Worm (Caenorhabditis elegans) whole organism, L2 larva: ENCODE results near the gene T12B5.15.
A peak's percentile ranks its signal among the peaks of the same experiment; 100 is the strongest.

Experiments used
- C34F6.9 ChIP-seq: fragments of 150-350 bp; optimal IDR thresholded peaks from 2 replicates; lab custom pipeline; 2014; ENCODE audit warnings: missing biosample characterization, missing genetic modification characterization
- F13H6.1 ChIP-seq: sonication (generic microtip); optimal IDR thresholded peaks from 2 replicates; lab custom pipeline; 2016; ENCODE audit warnings: missing genetic modification characterization, missing compliant biosample characterization
- ZK546.5 ChIP-seq: sonication (generic microtip); optimal IDR thresholded peaks from 2 replicates; lab custom pipeline; 2017; ENCODE audit warnings: missing biosample characterization, missing genetic modification characterization
- alr-1 ChIP-seq: fragments of 150-350 bp; optimal IDR thresholded peaks from 2 replicates; lab custom pipeline; 2014; ENCODE audit warnings: missing biosample characterization, missing genetic modification characterization
- aly-2 ChIP-seq: fragments of 150-350 bp; optimal IDR thresholded peaks from 2 replicates; lab custom pipeline; 2014; ENCODE audit warnings: missing biosample characterization, missing genetic modification characterization
- ama-1 ChIP-seq: fragments of 150-350 bp; optimal IDR thresholded peaks from 2 replicates; lab custom pipeline; 2018; ENCODE audit warnings: inconsistent platforms
- blmp-1 ChIP-seq: sonication (generic microtip); optimal IDR thresholded peaks from 2 replicates; lab custom pipeline; 2017; ENCODE audit warnings: missing genetic modification characterization, mild to moderate bottlenecking, missing compliant biosample characterization, antibody characterized with exemption, moderate library complexity; ENCODE audit not compliant: insufficient read depth
- ceh-82 ChIP-seq: fragments of 150-350 bp; optimal IDR thresholded peaks from 2 replicates; lab custom pipeline; 2014; ENCODE audit warnings: missing biosample characterization, missing genetic modification characterization
- egl-27 ChIP-seq: sonication (generic microtip); optimal IDR thresholded peaks from 3 replicates; lab custom pipeline; 2017; ENCODE audit warnings: missing biosample characterization, missing genetic modification reagents, missing genetic modification characterization
- elt-1 ChIP-seq: fragments of 150-350 bp; optimal IDR thresholded peaks from 2 replicates; lab custom pipeline; 2014; ENCODE audit warnings: missing biosample characterization, missing genetic modification characterization
- fos-1 ChIP-seq: fragments of 150-350 bp; optimal IDR thresholded peaks from 2 replicates; lab custom pipeline; 2014; ENCODE audit warnings: missing biosample characterization, missing genetic modification characterization
- lin-11 ChIP-seq: fragments of 150-350 bp; sonication (generic microtip); optimal IDR thresholded peaks from 2 replicates; lab custom pipeline; 2014; ENCODE audit warnings: missing biosample characterization, missing genetic modification characterization, inconsistent platforms, mixed read lengths
- lin-13 ChIP-seq: fragments of 150-350 bp; optimal IDR thresholded peaks from 2 replicates; lab custom pipeline; 2014; ENCODE audit warnings: missing biosample characterization, missing genetic modification reagents, missing genetic modification characterization
- lsy-2 ChIP-seq, 2 experiments: fragments of 150-350 bp in 1 of 2; sonication (generic microtip) in 1 of 2; optimal IDR thresholded peaks; 2 replicates each; lab custom pipeline; 2014 to 2017; ENCODE audit warnings: missing biosample characterization in 2 of 2, missing genetic modification characterization in 2 of 2
- mab-5 ChIP-seq: fragments of 150-350 bp; optimal IDR thresholded peaks from 2 replicates; lab custom pipeline; 2014; ENCODE audit warnings: missing biosample characterization, missing genetic modification characterization
- mbf-1 ChIP-seq: sonication (generic microtip); optimal IDR thresholded peaks from 2 replicates; lab custom pipeline; 2017; ENCODE audit warnings: missing biosample characterization, missing genetic modification characterization
- mdl-1 ChIP-seq, 2 experiments: fragments of 150-350 bp in 1 of 2; sonication (generic microtip) in 1 of 2; optimal IDR thresholded peaks; 2 replicates each; lab custom pipeline; 2017; ENCODE audit warnings: missing biosample characterization in 2 of 2, missing genetic modification characterization in 2 of 2
- nhr-12 ChIP-seq: fragments of 150-350 bp; optimal IDR thresholded peaks from 2 replicates; lab custom pipeline; 2014; ENCODE audit warnings: missing biosample characterization, missing genetic modification characterization
- nhr-129 ChIP-seq: fragments of 150-350 bp; optimal IDR thresholded peaks from 2 replicates; lab custom pipeline; 2014; ENCODE audit warnings: missing biosample characterization, missing genetic modification characterization
- nhr-237 ChIP-seq: fragments of 150-350 bp; optimal IDR thresholded peaks from 2 replicates; lab custom pipeline; 2014; ENCODE audit warnings: missing biosample characterization, missing genetic modification characterization
- nhr-25 ChIP-seq: fragments of 150-350 bp; sonication (generic microtip); optimal IDR thresholded peaks from 3 replicates; lab custom pipeline; 2014; ENCODE audit warnings: missing biosample characterization, missing genetic modification characterization
- nhr-6 ChIP-seq: fragments of 150-350 bp; optimal IDR thresholded peaks from 2 replicates; lab custom pipeline; 2014; ENCODE audit warnings: missing biosample characterization, missing genetic modification characterization
- peb-1 ChIP-seq: fragments of 150-350 bp; optimal IDR thresholded peaks from 2 replicates; lab custom pipeline; 2014; ENCODE audit warnings: missing biosample characterization, missing genetic modification characterization
- skn-1 ChIP-seq: sonication (generic microtip); optimal IDR thresholded peaks from 2 replicates; lab custom pipeline; 2017; ENCODE audit warnings: missing biosample characterization, missing genetic modification characterization
- sma-9 ChIP-seq, 2 experiments: fragments of 150-350 bp in 1 of 2; sonication (generic microtip) in 1 of 2; optimal IDR thresholded peaks; 2 replicates each; lab custom pipeline; 2014 to 2016; ENCODE audit warnings: missing genetic modification characterization in 2 of 2, mild to moderate bottlenecking in 1 of 2, missing biosample characterization in 1 of 2, missing compliant biosample characterization in 1 of 2, missing genetic modification reagents in 1 of 2, moderate library complexity in 1 of 2
- ztf-1 ChIP-seq: fragments of 200-800 bp; sonication (Bioruptor generic); conservative IDR thresholded peaks from 2 replicates; pipeline ENCODE4 v1.3.6; 2022; ENCODE audit warnings: missing genetic modification characterization, missing compliant biosample characterization

Gene T12B5.15

ce11 chrIII:909540-909939, 44.9 kb downstream of the T12B5.15 start, which contains the start of gene crls-1:
Gene crls-1 (minus strand): TSS chrIII:909902.
- TF ChIP-seq F13H6.1 (tag; lab: Kevin White, UChicago) (no peak), lsy-2 (tag; optimal IDR thresholded peaks at IDR 0.05; lab: Kevin White, UChicago) (peak in 1 of 2 experiments; percentile 14)

ce11 chrIII:907990-908389, 46.5 kb downstream of the T12B5.15 start:
- TF ChIP-seq nhr-12 (no peak), lsy-2 (tag; optimal IDR thresholded peaks at IDR 0.05; lab: Kevin White, UChicago) (peak in 1 of 2 experiments; percentile 31), nhr-129 (tag; lab: Kevin White, UChicago) (peak; percentile 59), C34F6.9 (peak; percentile 41), nhr-25 (peak; percentile 22), elt-1 (no peak), fos-1 (tag; lab: Kevin White, UChicago) (peak; percentile 93)
- TF ChIP-seq, all 48 proteins: peak for 5

- TF ChIP-seq nhr-6 (no peak), C34F6.9 (no peak), peb-1 (tag; lab: Kevin White, UChicago) (no peak), ZK546.5 (tag; lab: Kevin White, UChicago) (no peak), alr-1 (tag; lab: Kevin White, UChicago) (no peak), ztf-1 (GFP tag; lab: Robert Waterston, UW) (no peak), lin-11 (tag; lab: Kevin White, UChicago) (no peak), mdl-1 (tag; optimal IDR thresholded peaks at IDR 0.05; lab: Kevin White, UChicago) (no peak), lin-13 (GFP tag; lab: Kevin White, UChicago) (no peak), sma-9 (GFP tag; optimal IDR thresholded peaks at IDR 0.05; lab: Kevin White, UChicago) (no peak), sma-9 (tag; optimal IDR thresholded peaks at IDR 0.05; lab: Kevin White, UChicago) (no peak), ama-1 (lab: Kevin White, UChicago) (no peak), blmp-1 (tag; lab: Kevin White, UChicago) (no peak), nhr-237 (no peak), aly-2 (tag; lab: Kevin White, UChicago) (no peak), skn-1 (tag; lab: Kevin White, UChicago) (no peak), egl-27 (no peak), mbf-1 (no peak), mab-5 (tag; lab: Kevin White, UChicago) (no peak), lsy-2 (tag; optimal IDR thresholded peaks at IDR 0.05; lab: Kevin White, UChicago) (no peak), ceh-82 (tag; lab: Kevin White, UChicago) (no peak)
These were observed 47.1 kb downstream of the T12B5.15 start, which contains the start of gene F23H11.4 for ce11 chrIII:907311-907710. Gene F23H11.4 (minus strand): TSS chrIII:907539.
